Fruit fly (Drosophila melanogaster): ENCODE results near the gene CG7841.

dm6 chr3L:15493886-15494598 is 14.0 kb downstream of the CG7841 start:
- TF ChIP-seq kay (GFP tag; ENCODE audit: borderline replicate concordance) (peak; percentile 89), CG7045 (GFP tag; optimal IDR thresholded peaks at IDR 0.05) (no peak), CG5204 (GFP tag; optimal IDR thresholded peaks at IDR 0.05) (no peak)

Measured in whole organism, adult.